Fruit fly (Drosophila melanogaster): ENCODE measurements around the gene Nepl8.

Gene Nepl8

dm6 chr2L:16533386-16533773, 45.4 kb downstream of the Nepl8 start:
- TF ChIP-seq tai (GFP tag; optimal IDR thresholded peaks at IDR 0.05) (peak; percentile 79), dl (GFP tag; optimal IDR thresholded peaks at IDR 0.05; ENCODE audit: insufficient read depth in 1 of 2, partially characterized antibody in 2 of 2) (peak; percentile 30 to 49), fru (GFP tag; optimal IDR thresholded peaks at IDR 0.05) (no peak), Hnf4 (GFP tag; optimal IDR thresholded peaks at IDR 0.05) (peak; percentile 14), jim (GFP tag; optimal IDR thresholded peaks at IDR 0.05) (peak; percentile 92), Dif (GFP tag; optimal IDR thresholded peaks at IDR 0.05; ENCODE audit: partially characterized antibody) (peak; percentile 61), Hr83 (GFP tag; optimal IDR thresholded peaks at IDR 0.05; ENCODE audit: poor library complexity, severe bottlenecking) (peak; percentile 89), h (GFP tag; optimal IDR thresholded peaks at IDR 0.05) (peak; percentile 25), CG32264 (GFP tag; optimal IDR thresholded peaks at IDR 0.05) (no peak), woc (GFP tag; optimal IDR thresholded peaks at IDR 0.05) (no peak), psq (GFP tag; optimal IDR thresholded peaks at IDR 0.05) (peak; percentile 98), OdsH (GFP tag; optimal IDR thresholded peaks at IDR 0.05) (peak; percentile 49), Rel (GFP tag; optimal IDR thresholded peaks at IDR 0.05) (no peak), Rel (tag; optimal IDR thresholded peaks at IDR 0.05) (peak; percentile 59)

dm6 chr2L:16534174-16534835, 46.4 kb downstream of the Nepl8 start:
- no peak for TF ChIP-seq brk (GFP tag; optimal IDR thresholded peaks at IDR 0.05)
- peak in 1 of 2 experiments; percentile 15 for TF ChIP-seq dl (GFP tag; optimal IDR thresholded peaks at IDR 0.05; ENCODE audit: insufficient read depth in 1 of 2, partially characterized antibody in 2 of 2)

dm6 chr2L:16535071-16535581, 47.2 kb downstream of the Nepl8 start:
- TF ChIP-seq Jra (GFP tag; optimal IDR thresholded peaks at IDR 0.05): no peak
- no peak for TF ChIP-seq brk (GFP tag; optimal IDR thresholded peaks at IDR 0.05)
- no peak for TF ChIP-seq lola (GFP tag; optimal IDR thresholded peaks at IDR 0.05)
- TF ChIP-seq dl (GFP tag; optimal IDR thresholded peaks at IDR 0.05; ENCODE audit: insufficient read depth in 1 of 2, partially characterized antibody in 2 of 2): no peak
- TF ChIP-seq rgr (GFP tag; optimal IDR thresholded peaks at IDR 0.05): peak; percentile 62
- no peak for TF ChIP-seq Hnf4 (GFP tag; optimal IDR thresholded peaks at IDR 0.05)
- TF ChIP-seq dsf (GFP tag; optimal IDR thresholded peaks at IDR 0.05; ENCODE audit: borderline replicate concordance): no peak
- no peak for TF ChIP-seq N (GFP tag; optimal IDR thresholded peaks at IDR 0.05)
- peak in 1 of 2 experiments; percentile 48 for TF ChIP-seq foxo (GFP tag; optimal IDR thresholded peaks at IDR 0.05)
- TF ChIP-seq Rel (GFP tag; optimal IDR thresholded peaks at IDR 0.05): no peak
- no peak for TF ChIP-seq Rel (tag; optimal IDR thresholded peaks at IDR 0.05)
- TF ChIP-seq h (GFP tag; optimal IDR thresholded peaks at IDR 0.05): peak; percentile 47
- TF ChIP-seq HLH106 (tag; optimal IDR thresholded peaks at IDR 0.05): peak; percentile 67
- no peak for TF ChIP-seq Abd-B (GFP tag; optimal IDR thresholded peaks at IDR 0.05)
- TF ChIP-seq Hr78 (GFP tag; optimal IDR thresholded peaks at IDR 0.05): no peak
- TF ChIP-seq CG9705 (GFP tag; optimal IDR thresholded peaks at IDR 0.05): no peak
- peak; percentile 34 for TF ChIP-seq OdsH (GFP tag; optimal IDR thresholded peaks at IDR 0.05)
- no peak for TF ChIP-seq sv (GFP tag; optimal IDR thresholded peaks at IDR 0.05)
- TF ChIP-seq dmrt93B (GFP tag; optimal IDR thresholded peaks at IDR 0.05): peak; percentile 19
- no peak for TF ChIP-seq Hr83 (GFP tag; optimal IDR thresholded peaks at IDR 0.05; ENCODE audit: poor library complexity, severe bottlenecking)
- no peak for TF ChIP-seq Dif (GFP tag; optimal IDR thresholded peaks at IDR 0.05; ENCODE audit: partially characterized antibody)
- peak; percentile 55 for TF ChIP-seq psq (GFP tag; optimal IDR thresholded peaks at IDR 0.05)
- peak; percentile 25 for TF ChIP-seq woc (GFP tag; optimal IDR thresholded peaks at IDR 0.05)
- TF ChIP-seq usp (GFP tag; optimal IDR thresholded peaks at IDR 0.05): no peak
- TF ChIP-seq tai (GFP tag; optimal IDR thresholded peaks at IDR 0.05): no peak
- peak; percentile 24 for TF ChIP-seq br (GFP tag; optimal IDR thresholded peaks at IDR 0.05)
- TF ChIP-seq Dfd (GFP tag; optimal IDR thresholded peaks at IDR 0.05): no peak
- TF ChIP-seq Sp1 (GFP tag; optimal IDR thresholded peaks at IDR 0.05): peak; percentile 49
- TF ChIP-seq Mio (GFP tag; optimal IDR thresholded peaks at IDR 0.05): no peak
- no peak for TF ChIP-seq CrebA (GFP tag; optimal IDR thresholded peaks at IDR 0.05; ENCODE audit: borderline replicate concordance)
- no peak for TF ChIP-seq CG32264 (GFP tag; optimal IDR thresholded peaks at IDR 0.05)
- peak; percentile 69 for TF ChIP-seq fru (GFP tag; optimal IDR thresholded peaks at IDR 0.05)
- peak; percentile 60 for TF ChIP-seq ey (GFP tag; optimal IDR thresholded peaks at IDR 0.05)
- no peak for TF ChIP-seq pan (optimal IDR thresholded peaks at IDR 0.05)
- TF ChIP-seq GATAd (GFP tag; optimal IDR thresholded peaks at IDR 0.05): no peak
- no peak for TF ChIP-seq sage (GFP tag; optimal IDR thresholded peaks at IDR 0.05)
- no peak for TF ChIP-seq jim (GFP tag; optimal IDR thresholded peaks at IDR 0.05)
- no peak for TF ChIP-seq Vsx2 (GFP tag; optimal IDR thresholded peaks at IDR 0.05; ENCODE audit: partially characterized antibody)
- no peak for TF ChIP-seq Myc (optimal IDR thresholded peaks at IDR 0.05)
